Fruit fly (Drosophila melanogaster) whole organism, wandering third instar larva: ENCODE results near the gene Ccn.

ENCODE experiments used
- Abd-B ChIP-seq: fragments of >200 bp; optimal IDR thresholded peaks from 2 replicates; lab custom pipeline; 2017; ENCODE audit warnings: missing biosample characterization, missing genetic modification characterization
- CG9705 ChIP-seq: fragments of 200-800 bp; sonication (Bioruptor generic); optimal IDR thresholded peaks from 2 replicates; lab custom pipeline; 2018; ENCODE audit warnings: missing biosample characterization, mild to moderate bottlenecking, missing genetic modification characterization
- CrebA ChIP-seq: fragments of 200-800 bp; sonication (Bioruptor generic); optimal IDR thresholded peaks from 2 replicates; lab custom pipeline; 2016; ENCODE audit warnings: missing biosample characterization, mild to moderate bottlenecking, missing genetic modification characterization, borderline replicate concordance
- Dif ChIP-seq: fragments of 200-275, 200-300 bp; sonication (Bioruptor generic); optimal IDR thresholded peaks from 2 replicates; lab custom pipeline; 2018; ENCODE audit warnings: missing biosample characterization, missing genetic modification characterization; ENCODE audit not compliant: partially characterized antibody
- GATAd ChIP-seq: sonication (Bioruptor generic); optimal IDR thresholded peaks from 2 replicates; lab custom pipeline; 2016; ENCODE audit warnings: missing biosample characterization, missing genetic modification characterization
- HLH106 ChIP-seq: fragments of 200-800 bp; optimal IDR thresholded peaks from 3 replicates; lab custom pipeline; 2019; ENCODE audit warnings: missing biosample characterization, mild to moderate bottlenecking, missing genetic modification characterization, moderate library complexity
- Hnf4 ChIP-seq: fragments of 200-800 bp; sonication (Bioruptor generic); optimal IDR thresholded peaks from 2 replicates; lab custom pipeline; 2016; ENCODE audit warnings: missing biosample characterization, mild to moderate bottlenecking, missing genetic modification characterization
- Hr78 ChIP-seq: fragments of >200 bp; optimal IDR thresholded peaks from 2 replicates; lab custom pipeline; 2017; ENCODE audit warnings: missing biosample characterization, missing genetic modification characterization
- Jra ChIP-seq: sonication (Bioruptor generic); optimal IDR thresholded peaks from 2 replicates; lab custom pipeline; 2016; ENCODE audit warnings: missing biosample characterization, missing genetic modification characterization
- Mio ChIP-seq: sonication (Bioruptor generic); optimal IDR thresholded peaks from 2 replicates; lab custom pipeline; 2016; ENCODE audit warnings: missing biosample characterization, missing genetic modification characterization
- Myc ChIP-seq: fragments of >200 bp; optimal IDR thresholded peaks from 2 replicates; lab custom pipeline; 2017
- N ChIP-seq: fragments of >200 bp; optimal IDR thresholded peaks from 2 replicates; lab custom pipeline; 2018; ENCODE audit warnings: missing biosample characterization, missing external identifiers, missing genetic modification characterization
- OdsH ChIP-seq: fragments of 200-800 bp; sonication (Bioruptor generic); optimal IDR thresholded peaks from 2 replicates; lab custom pipeline; 2016; ENCODE audit warnings: missing biosample characterization, mild to moderate bottlenecking, missing genetic modification characterization
- Rel ChIP-seq, 2 experiments: fragments of 200-800 bp; sonication (Bioruptor generic) in 1 of 2; optimal IDR thresholded peaks; 2 replicates in 1 of 2; 3 replicates in 1 of 2; lab custom pipeline; 2016 to 2019; ENCODE audit warnings: mild to moderate bottlenecking in 2 of 2, missing biosample characterization in 2 of 2, missing genetic modification characterization in 2 of 2, moderate library complexity in 1 of 2
- Sp1 ChIP-seq: fragments of 200-800 bp; sonication (Bioruptor generic); optimal IDR thresholded peaks from 3 replicates; lab custom pipeline; 2019; ENCODE audit warnings: missing biosample characterization, mild to moderate bottlenecking, missing genetic modification characterization, moderate library complexity
- Vsx2 ChIP-seq: fragments of 200-300, 225-300 bp; sonication (Bioruptor generic); optimal IDR thresholded peaks from 2 replicates; lab custom pipeline; 2018; ENCODE audit warnings: missing biosample characterization, missing genetic modification characterization; ENCODE audit not compliant: partially characterized antibody
- br ChIP-seq: fragments of 200-800 bp; sonication (Bioruptor generic); optimal IDR thresholded peaks from 2 replicates; lab custom pipeline; 2016; ENCODE audit warnings: missing biosample characterization, missing genetic modification characterization
- brk ChIP-seq: fragments of 200-800 bp; sonication (Bioruptor generic); optimal IDR thresholded peaks from 2 replicates; lab custom pipeline; 2016; ENCODE audit warnings: missing biosample characterization, mild to moderate bottlenecking, missing genetic modification characterization
- dl ChIP-seq, 2 experiments: fragments of 175-275, 200-275 bp in 1 of 2; fragments of 200-275 bp in 1 of 2; sonication (Bioruptor generic); optimal IDR thresholded peaks; lab custom pipeline; 2018; ENCODE audit warnings: mild to moderate bottlenecking in 2 of 2, missing biosample characterization in 2 of 2, missing genetic modification characterization in 2 of 2, moderate library complexity in 2 of 2; ENCODE audit not compliant: partially characterized antibody in 2 of 2, insufficient read depth in 1 of 2
- dmrt93B ChIP-seq: fragments of 200-800 bp; sonication (Bioruptor generic); optimal IDR thresholded peaks from 2 replicates; lab custom pipeline; 2018; ENCODE audit warnings: missing biosample characterization, mild to moderate bottlenecking, missing genetic modification characterization
- dsf ChIP-seq: sonication (Bioruptor generic); optimal IDR thresholded peaks from 2 replicates; lab custom pipeline; 2016; ENCODE audit warnings: missing biosample characterization, missing genetic modification characterization, borderline replicate concordance
- h ChIP-seq: fragments of 200-800 bp; sonication (Bioruptor generic); optimal IDR thresholded peaks from 3 replicates; lab custom pipeline; 2016; ENCODE audit warnings: missing biosample characterization, mild to moderate bottlenecking, missing genetic modification characterization
- jim ChIP-seq: fragments of 175-275, 200-325 bp; sonication (Bioruptor generic); optimal IDR thresholded peaks from 2 replicates; lab custom pipeline; 2016; ENCODE audit warnings: missing biosample characterization, mild to moderate bottlenecking, missing genetic modification characterization
- lola ChIP-seq: fragments of >200 bp; optimal IDR thresholded peaks from 2 replicates; lab custom pipeline; 2017; ENCODE audit warnings: missing biosample characterization, missing genetic modification characterization
- pan ChIP-seq: fragments of >200 bp; optimal IDR thresholded peaks from 2 replicates; lab custom pipeline; 2017
- psq ChIP-seq: fragments of 200-800 bp; sonication (Bioruptor generic); optimal IDR thresholded peaks from 3 replicates; lab custom pipeline; 2017; ENCODE audit warnings: missing biosample characterization, mild to moderate bottlenecking, missing genetic modification characterization, moderate library complexity
- sv ChIP-seq: fragments of 200-800 bp; sonication (Bioruptor generic); optimal IDR thresholded peaks from 3 replicates; lab custom pipeline; 2016; ENCODE audit warnings: missing biosample characterization, missing genetic modification characterization
- tai ChIP-seq: sonication (Bioruptor generic); optimal IDR thresholded peaks from 2 replicates; lab custom pipeline; 2016; ENCODE audit warnings: missing biosample characterization, missing genetic modification characterization
- usp ChIP-seq: fragments of >200 bp; optimal IDR thresholded peaks from 2 replicates; lab custom pipeline; 2017; ENCODE audit warnings: missing biosample characterization, missing genetic modification characterization
- woc ChIP-seq: sonication (Bioruptor generic); optimal IDR thresholded peaks from 2 replicates; lab custom pipeline; 2016; ENCODE audit warnings: missing biosample characterization, mild to moderate bottlenecking, missing genetic modification characterization

Gene Ccn

DNA sequence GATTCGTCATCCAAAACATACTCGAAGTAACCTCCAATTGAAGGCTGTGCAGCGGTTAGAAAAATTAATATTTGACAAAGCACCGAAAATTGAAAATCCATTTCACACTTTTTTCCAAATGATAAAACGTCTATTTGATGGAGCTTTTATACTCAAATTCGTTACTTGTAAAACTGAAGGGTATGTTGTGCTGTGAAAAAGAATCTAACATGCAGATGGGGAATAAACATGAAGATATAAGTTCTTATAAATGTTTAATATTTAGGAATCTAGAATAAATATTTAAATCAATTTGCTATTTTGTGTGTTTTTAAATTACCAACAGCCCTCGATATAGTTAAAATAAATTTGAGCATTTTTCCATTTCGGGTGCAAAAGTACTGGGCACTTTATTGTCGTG, 29.9 kb downstream of the Ccn start, which contains the start of gene CheB74a:
CheB74a (minus strand) TSS at position 101 of the 400 bp plus-strand sequence.
- no peak for TF ChIP-seq N
- no peak for TF ChIP-seq usp (GFP tag; lab: Kevin White, UChicago)
- no peak for TF ChIP-seq brk (GFP tag; lab: Kevin White, UChicago)
- no peak for TF ChIP-seq Jra (GFP tag; lab: Kevin White, UChicago)
- TF ChIP-seq GATAd (GFP tag; lab: Kevin White, UChicago): no peak
- TF ChIP-seq dl (GFP tag; optimal IDR thresholded peaks at IDR 0.05; lab: Kevin White, UChicago; ENCODE audit: insufficient read depth in 1 of 2, partially characterized antibody in 2 of 2): no peak
- TF ChIP-seq Dif (GFP tag; lab: Kevin White, UChicago): no peak
- no peak for TF ChIP-seq lola

DNA sequence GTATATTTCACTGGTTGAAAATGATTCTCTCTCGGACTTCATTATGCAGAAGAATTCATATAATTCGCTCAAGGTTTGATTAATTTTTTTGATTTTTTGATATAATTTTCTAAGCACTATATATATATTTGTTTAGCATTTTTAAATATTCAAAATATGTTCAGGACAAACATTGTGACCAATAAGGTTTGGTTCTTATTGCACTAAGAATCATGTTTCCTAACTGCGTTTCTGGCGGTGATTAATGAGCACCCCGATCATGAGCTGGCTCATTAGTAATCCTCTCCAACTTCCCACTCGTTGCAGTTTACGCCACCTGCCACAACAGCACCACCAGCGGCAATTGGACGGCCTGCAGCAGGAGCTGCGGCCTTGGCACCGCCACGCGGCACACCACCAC, 39.5 kb downstream of the Ccn start, which contains the start of gene CG6052:
CG6052 (minus strand) TSS at position 101 of the 400 bp plus-strand sequence.
- no peak for TF ChIP-seq sv (GFP tag; lab: Kevin White, UChicago)
- no peak for TF ChIP-seq jim (GFP tag; lab: Kevin White, UChicago)
- TF ChIP-seq CG9705 (GFP tag; lab: Kevin White, UChicago): no peak
- no peak for TF ChIP-seq brk (GFP tag; lab: Kevin White, UChicago)
- no peak for TF ChIP-seq pan (lab: Kevin White, UChicago)
- TF ChIP-seq OdsH: no peak
- no peak for TF ChIP-seq br
- TF ChIP-seq Vsx2: no peak
- TF ChIP-seq woc (GFP tag; lab: Kevin White, UChicago): no peak
- TF ChIP-seq Abd-B (GFP tag; lab: Kevin White, UChicago): no peak
- TF ChIP-seq dmrt93B: no peak
- TF ChIP-seq Hr78 (GFP tag; lab: Kevin White, UChicago): no peak
- TF ChIP-seq Mio (GFP tag; lab: Kevin White, UChicago): no peak
- no peak for TF ChIP-seq h (GFP tag; lab: Kevin White, UChicago)
- TF ChIP-seq lola: no peak
- no peak for TF ChIP-seq usp (GFP tag; lab: Kevin White, UChicago)
- TF ChIP-seq tai (GFP tag; lab: Kevin White, UChicago): no peak
- TF ChIP-seq, all 38 proteins: peak for 0

DNA sequence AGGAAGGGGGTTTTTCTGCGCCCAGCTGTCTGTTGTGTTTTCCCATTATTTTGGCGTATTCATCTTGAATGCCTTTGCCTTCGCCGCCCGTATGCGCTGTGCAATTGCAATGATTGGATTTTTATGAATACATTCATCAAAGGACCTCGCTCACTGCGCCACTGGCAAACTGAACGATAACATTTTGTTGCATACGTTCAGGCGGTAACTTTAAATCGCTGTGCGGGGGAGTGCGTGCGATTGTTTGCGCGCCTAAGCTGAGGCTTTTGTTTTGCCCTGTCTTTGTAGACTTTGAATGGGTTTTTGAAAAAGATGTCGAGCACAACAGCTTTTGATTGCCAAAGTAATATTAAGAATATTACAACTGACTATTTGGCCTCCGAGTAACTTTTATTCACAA, 49.8 kb downstream of the Ccn start:
- TF ChIP-seq N (peak; percentile 27), Myc (lab: Kevin White, UChicago) (peak; percentile 35), br (no peak)
- TF ChIP-seq, all 38 proteins: peak for 2

DNA sequence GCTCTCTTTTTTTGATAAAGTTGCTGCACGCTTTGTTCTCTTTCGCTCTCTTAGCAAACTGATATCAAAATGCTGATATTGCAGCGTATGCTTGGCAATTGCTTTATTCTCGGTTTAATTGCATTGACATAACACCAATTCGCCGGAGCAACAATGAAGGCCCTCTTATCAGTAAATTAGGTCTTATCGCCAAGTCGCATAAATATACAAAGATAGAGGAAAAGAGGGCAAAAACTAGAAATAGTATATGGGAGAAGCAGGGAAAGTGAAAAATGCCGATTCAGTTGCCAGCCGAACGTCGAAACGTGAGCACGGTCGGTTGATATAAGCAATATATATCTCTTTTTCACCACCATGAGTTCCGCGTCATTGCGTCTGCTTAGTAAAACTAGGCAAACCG, 50.7 kb downstream of the Ccn start, which contains the start of gene CG7460:
CG7460 (plus strand) TSS at position 70 of the 400 bp plus-strand sequence.
- TF ChIP-seq Hnf4 (GFP tag; lab: Kevin White, UChicago): no peak
- no peak for TF ChIP-seq psq (GFP tag; lab: Kevin White, UChicago)
- TF ChIP-seq Abd-B (GFP tag; lab: Kevin White, UChicago): no peak
- TF ChIP-seq dsf (GFP tag; lab: Kevin White, UChicago): no peak
- no peak for TF ChIP-seq Jra (GFP tag; lab: Kevin White, UChicago)
- TF ChIP-seq CrebA (GFP tag; lab: Kevin White, UChicago): peak; percentile 5

DNA sequence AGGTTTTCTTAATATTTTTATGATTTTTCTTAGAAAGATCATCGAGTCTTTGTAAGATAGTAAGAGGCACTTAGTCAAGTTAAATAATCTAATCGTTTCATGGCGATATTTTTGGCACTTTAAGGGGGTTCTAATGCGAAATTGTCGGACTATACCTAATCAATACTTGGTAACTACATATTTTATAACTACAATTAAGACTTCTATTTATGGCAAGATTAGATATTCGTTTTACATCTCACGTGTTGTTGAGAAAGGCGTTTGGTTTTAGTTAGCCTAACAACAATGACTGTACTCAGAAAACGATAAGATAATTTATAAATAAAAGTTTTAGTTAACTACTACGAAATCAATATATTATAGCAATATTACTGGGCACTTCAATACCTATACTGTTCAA, 52.7 kb downstream of the Ccn start:
- no peak for TF ChIP-seq Hr78 (GFP tag; lab: Kevin White, UChicago)
- TF ChIP-seq pan (lab: Kevin White, UChicago): no peak
- TF ChIP-seq Sp1 (GFP tag; lab: Kevin White, UChicago): no peak
- no peak for TF ChIP-seq Dif (GFP tag; lab: Kevin White, UChicago)
- TF ChIP-seq br: no peak
- TF ChIP-seq Rel (GFP tag; optimal IDR thresholded peaks at IDR 0.05; lab: Kevin White, UChicago): no peak
- no peak for TF ChIP-seq Rel (tag; optimal IDR thresholded peaks at IDR 0.05; lab: Kevin White, UChicago)
- no peak for TF ChIP-seq dl (GFP tag; optimal IDR thresholded peaks at IDR 0.05; lab: Kevin White, UChicago; ENCODE audit: insufficient read depth in 1 of 2, partially characterized antibody in 2 of 2)
- no peak for TF ChIP-seq Hnf4 (GFP tag; lab: Kevin White, UChicago)
- no peak for TF ChIP-seq dsf (GFP tag; lab: Kevin White, UChicago)
- TF ChIP-seq jim (GFP tag; lab: Kevin White, UChicago): no peak
- no peak for TF ChIP-seq brk (GFP tag; lab: Kevin White, UChicago)
- no peak for TF ChIP-seq sv (GFP tag; lab: Kevin White, UChicago)
- TF ChIP-seq tai (GFP tag; lab: Kevin White, UChicago): no peak
- no peak for TF ChIP-seq GATAd (GFP tag; lab: Kevin White, UChicago)
- no peak for TF ChIP-seq HLH106 (tag; lab: Kevin White, UChicago)
- TF ChIP-seq usp (GFP tag; lab: Kevin White, UChicago): no peak
- no peak for TF ChIP-seq Abd-B (GFP tag; lab: Kevin White, UChicago)
- TF ChIP-seq CrebA (GFP tag; lab: Kevin White, UChicago): no peak
